Worm (Caenorhabditis elegans) whole organism, midembryonic: Measurements from ENCODE around the gene T19D2.13.

Source experiments
- T22C8.4 ChIP-seq: fragments of 200-800 bp; sonication (Bioruptor generic); IDR thresholded peaks from 2 replicates; pipeline ENCODE4 v1.3.6; 2022; ENCODE audit warnings: missing genetic modification characterization, missing compliant biosample characterization
- cog-1 ChIP-seq: sonication (generic microtip); optimal IDR thresholded peaks from 2 replicates; lab custom pipeline; 2016; ENCODE audit warnings: missing genetic modification characterization, missing compliant biosample characterization
- flt-1 ChIP-seq: fragments of 200-800 bp; sonication (Bioruptor generic); IDR thresholded peaks from 2 replicates; pipeline ENCODE4 v1.3.6; 2022; ENCODE audit warnings: missing genetic modification characterization, missing compliant biosample characterization
- klf-2 ChIP-seq: fragments of 200-800 bp; sonication (Bioruptor generic); conservative IDR thresholded peaks from 2 replicates; pipeline ENCODE4 v1.3.6; 2022; ENCODE audit warnings: missing genetic modification reagents, missing genetic modification characterization, missing compliant biosample characterization
- med-1 ChIP-seq: sonication (generic microtip); optimal IDR thresholded peaks from 2 replicates; lab custom pipeline; 2017; ENCODE audit warnings: missing genetic modification characterization, mild to moderate bottlenecking, missing compliant biosample characterization, antibody characterized with exemption, missing genetic modification reagents; ENCODE audit not compliant: insufficient read depth
- ref-1 ChIP-seq: fragments of 200-800 bp; sonication (Bioruptor generic); conservative IDR thresholded peaks from 2 replicates; pipeline ENCODE4 v1.3.6; 2022; ENCODE audit warnings: missing genetic modification reagents, missing genetic modification characterization, missing compliant biosample characterization
- tab-1 ChIP-seq: fragments of 200-800 bp; sonication (Bioruptor generic); IDR thresholded peaks from 2 replicates; pipeline ENCODE4 v1.3.6; 2022; ENCODE audit warnings: missing genetic modification characterization, missing compliant biosample characterization
- ztf-23 ChIP-seq: fragments of 200-800 bp; sonication (Bioruptor generic); IDR thresholded peaks from 2 replicates; pipeline ENCODE4 v1.3.6; 2022; ENCODE audit warnings: missing genetic modification reagents, missing genetic modification characterization, missing compliant biosample characterization
- ztf-29 ChIP-seq: fragments of 200-800 bp; sonication (Bioruptor generic); IDR thresholded peaks from 2 replicates; pipeline ENCODE4 v1.3.6; 2022; ENCODE audit warnings: missing genetic modification reagents, missing genetic modification characterization, missing compliant biosample characterization

The T19D2.13 gene

DNA sequence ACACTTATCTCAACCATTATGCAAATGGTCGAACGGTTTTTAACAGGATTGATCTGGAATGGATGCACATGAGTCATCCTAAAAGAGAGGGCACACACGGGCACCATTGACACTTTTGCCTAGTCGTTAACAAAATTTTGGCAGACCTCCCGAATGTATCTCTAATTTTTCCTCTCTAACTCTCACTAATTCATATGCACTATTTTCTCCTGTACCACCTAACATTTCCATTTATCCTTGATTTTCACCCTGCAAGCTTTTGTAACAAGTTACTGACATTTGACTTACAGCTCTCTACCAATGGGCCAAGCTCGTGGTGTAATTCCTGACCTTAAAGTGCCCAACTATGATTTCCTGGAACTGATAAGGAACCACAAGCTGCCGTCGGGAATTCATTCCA, 25.2 kb downstream of the T19D2.13 start, which contains the start of gene T22B2.3:
Gene T22B2.3, plus strand, starts transcription at position 301 of the 400 bp plus-strand sequence.
- TF ChIP-seq med-1 (no peak), T22C8.4 (no peak), tab-1 (GFP tag; lab: Robert Waterston, UW) (no peak), flt-1 (GFP tag; lab: Robert Waterston, UW) (no peak), cog-1 (tag; lab: Kevin White, UChicago) (no peak), ztf-29 (GFP tag; lab: Robert Waterston, UW) (no peak), ztf-23 (GFP tag; lab: Robert Waterston, UW) (no peak), ref-1 (GFP tag; lab: Robert Waterston, UW) (no peak), klf-2 (no peak)

DNA sequence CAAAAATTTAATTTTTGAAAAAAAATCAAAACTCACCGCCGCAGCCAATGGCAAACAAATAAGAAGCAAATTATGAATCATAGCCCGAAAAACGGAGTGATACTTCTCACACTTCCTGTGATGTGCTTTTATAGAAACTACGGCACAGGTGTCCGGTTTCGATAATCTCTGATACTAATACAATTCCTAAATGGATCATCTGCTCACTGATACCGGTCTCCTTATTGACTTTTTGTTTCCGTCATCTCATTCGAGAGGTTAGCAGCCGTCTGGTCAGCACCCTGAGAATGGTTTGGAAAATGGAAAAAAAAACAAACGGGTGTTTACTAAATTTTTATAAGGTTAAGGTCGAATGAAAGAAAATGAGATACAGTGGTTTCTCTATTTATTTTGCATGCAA, 26.4 kb downstream of the T19D2.13 start, which contains the start of gene idpp-9:
Gene idpp-9, minus strand, starts transcription at position 101 of the 400 bp plus-strand sequence.
- TF ChIP-seq klf-2 (no peak), flt-1 (GFP tag; lab: Robert Waterston, UW) (no peak), T22C8.4 (no peak), cog-1 (tag; lab: Kevin White, UChicago) (no peak), ztf-29 (GFP tag; lab: Robert Waterston, UW) (no peak), tab-1 (GFP tag; lab: Robert Waterston, UW) (no peak), ref-1 (GFP tag; lab: Robert Waterston, UW) (no peak), med-1 (no peak), ztf-23 (GFP tag; lab: Robert Waterston, UW) (no peak)

DNA sequence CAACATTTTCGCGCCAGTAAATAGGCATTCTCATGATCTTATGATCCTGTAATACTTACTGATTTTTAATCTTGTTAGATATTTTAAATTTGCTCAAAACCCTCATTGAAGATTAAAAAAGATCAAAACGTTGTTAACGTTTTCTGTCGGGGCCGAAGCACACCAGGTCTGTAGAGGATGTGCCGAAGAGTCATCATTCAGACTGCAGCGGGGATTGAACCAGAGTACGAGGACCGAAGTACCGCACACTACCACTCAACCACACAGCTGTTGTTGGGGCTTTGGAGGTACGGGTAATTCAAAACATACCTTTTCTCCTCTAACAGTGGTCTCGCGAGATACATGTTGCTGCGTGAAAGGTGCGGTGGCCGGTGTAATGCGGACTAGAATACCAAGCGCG, 27.9 kb downstream of the T19D2.13 start:
- TF ChIP-seq klf-2, result peak; percentile 70; the same call in 1 of the 2 replicates
- TF ChIP-seq ztf-29 (GFP tag; lab: Robert Waterston, UW), result peak; percentile 61
- TF ChIP-seq T22C8.4, result peak; percentile 49; the same call in 1 of the 2 replicates
- TF ChIP-seq ref-1 (GFP tag; lab: Robert Waterston, UW), result 0 out of 2 replicates have a peak, but pooled peaks have one; percentile 43
- TF ChIP-seq flt-1 (GFP tag; lab: Robert Waterston, UW), result peak; percentile 82
- peak; percentile 74; the same call in 1 of the 2 replicates for TF ChIP-seq tab-1 (GFP tag; lab: Robert Waterston, UW)
- no peak for TF ChIP-seq ztf-23 (GFP tag; lab: Robert Waterston, UW)
- peak; percentile 16 for TF ChIP-seq med-1
- no peak for TF ChIP-seq cog-1 (tag; lab: Kevin White, UChicago)

DNA sequence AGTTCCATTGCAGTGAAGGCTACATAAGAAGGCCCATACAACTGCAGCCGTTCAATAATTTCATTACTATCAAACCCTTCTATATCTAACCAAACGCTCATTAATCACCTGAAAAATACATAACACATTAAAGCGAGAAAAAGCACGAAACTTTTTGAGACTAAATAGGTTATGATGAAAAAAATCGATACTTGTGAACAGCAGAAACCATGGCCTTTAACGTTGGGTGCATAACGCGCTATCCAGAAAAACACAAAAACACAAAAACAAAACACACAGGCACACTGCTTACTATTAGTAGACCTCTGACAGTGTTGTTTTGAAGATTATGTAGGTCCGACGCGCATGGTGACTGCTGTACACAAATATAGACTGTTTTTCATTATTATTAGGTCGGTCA, 30.9 kb downstream of the T19D2.13 start, which contains the start of gene T22B2.5:
Gene T22B2.5, minus strand, starts transcription at position 101 of the 400 bp plus-strand sequence.
- no peak for TF ChIP-seq T22C8.4

DNA sequence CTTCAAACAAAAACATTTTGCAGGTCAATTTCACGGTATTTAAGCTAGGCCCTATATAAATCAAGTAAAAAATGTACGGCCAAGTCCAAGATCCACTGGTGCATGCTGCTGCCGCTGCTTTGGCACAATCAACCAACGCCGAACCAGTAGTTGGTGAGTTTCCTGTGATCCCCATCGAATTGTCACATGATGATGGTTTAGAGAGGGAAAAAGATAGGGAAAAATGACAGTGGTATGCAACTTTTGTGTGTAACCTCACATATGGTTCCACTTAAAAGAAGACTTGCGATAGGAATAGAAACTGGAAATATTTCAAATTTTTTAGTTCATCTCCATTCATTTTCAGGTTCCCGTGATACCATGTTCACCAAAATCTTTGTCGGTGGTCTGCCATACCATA, 37.6 kb downstream of the T19D2.13 start, which contains the start of gene sup-12:
Gene sup-12, plus strand, starts transcription at position 17 of the 400 bp plus-strand sequence.
- TF ChIP-seq ztf-29 (GFP tag; lab: Robert Waterston, UW) (no peak), flt-1 (GFP tag; lab: Robert Waterston, UW) (no peak), klf-2 (no peak), med-1 (no peak), ref-1 (GFP tag; lab: Robert Waterston, UW) (no peak), cog-1 (tag; lab: Kevin White, UChicago) (no peak), T22C8.4 (no peak), tab-1 (GFP tag; lab: Robert Waterston, UW) (no peak), ztf-23 (GFP tag; lab: Robert Waterston, UW) (no peak)

DNA sequence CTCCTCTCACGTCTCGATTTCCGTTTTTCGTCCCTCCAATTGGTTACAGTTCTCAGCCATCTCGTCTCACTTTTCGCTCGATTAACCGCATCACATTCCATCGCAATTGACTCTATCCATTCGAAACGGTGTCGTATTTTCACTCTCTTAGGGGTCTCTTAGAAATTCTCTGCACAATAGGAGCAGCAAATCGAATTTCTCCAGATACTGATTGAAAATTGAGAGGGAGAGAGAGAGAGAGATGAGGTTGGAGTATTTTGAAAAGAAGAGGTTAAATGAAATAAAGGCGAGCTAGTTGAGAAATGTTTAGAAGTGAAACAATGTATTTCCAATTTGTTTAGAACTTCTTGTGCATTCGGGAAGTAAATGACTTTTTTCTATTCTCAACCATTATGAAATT, 40.8 kb downstream of the T19D2.13 start:
- no peak for TF ChIP-seq ref-1 (GFP tag; lab: Robert Waterston, UW)
- TF ChIP-seq tab-1 (GFP tag; lab: Robert Waterston, UW), result no peak
- no peak for TF ChIP-seq klf-2
- TF ChIP-seq med-1, result no peak
- TF ChIP-seq ztf-23 (GFP tag; lab: Robert Waterston, UW), result no peak
- no peak for TF ChIP-seq cog-1 (tag; lab: Kevin White, UChicago)
- TF ChIP-seq T22C8.4, result no peak

DNA sequence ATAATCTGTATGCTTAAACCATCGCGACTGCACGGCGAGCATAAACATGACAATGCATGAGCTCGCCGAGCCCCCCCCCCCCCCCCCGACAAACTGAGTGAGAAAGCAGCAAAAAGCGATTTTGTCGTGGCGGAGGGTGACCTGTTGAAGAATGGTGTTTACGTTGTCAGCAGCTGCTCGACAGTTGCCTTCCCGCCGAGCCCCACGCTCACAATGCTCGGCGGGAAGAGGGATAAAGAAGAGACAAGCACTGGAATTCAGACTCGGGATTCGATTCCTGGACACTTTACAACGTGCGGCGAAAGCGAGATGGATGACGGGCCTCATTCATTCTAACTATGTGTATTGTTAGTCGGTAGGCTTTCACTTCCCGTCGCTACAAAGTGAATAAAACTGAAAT, 41.5 kb downstream of the T19D2.13 start:
- TF ChIP-seq tab-1 (GFP tag; lab: Robert Waterston, UW) (no peak), ztf-29 (GFP tag; lab: Robert Waterston, UW) (no peak), ztf-23 (GFP tag; lab: Robert Waterston, UW) (no peak), med-1 (no peak), ref-1 (GFP tag; lab: Robert Waterston, UW) (no peak)

DNA sequence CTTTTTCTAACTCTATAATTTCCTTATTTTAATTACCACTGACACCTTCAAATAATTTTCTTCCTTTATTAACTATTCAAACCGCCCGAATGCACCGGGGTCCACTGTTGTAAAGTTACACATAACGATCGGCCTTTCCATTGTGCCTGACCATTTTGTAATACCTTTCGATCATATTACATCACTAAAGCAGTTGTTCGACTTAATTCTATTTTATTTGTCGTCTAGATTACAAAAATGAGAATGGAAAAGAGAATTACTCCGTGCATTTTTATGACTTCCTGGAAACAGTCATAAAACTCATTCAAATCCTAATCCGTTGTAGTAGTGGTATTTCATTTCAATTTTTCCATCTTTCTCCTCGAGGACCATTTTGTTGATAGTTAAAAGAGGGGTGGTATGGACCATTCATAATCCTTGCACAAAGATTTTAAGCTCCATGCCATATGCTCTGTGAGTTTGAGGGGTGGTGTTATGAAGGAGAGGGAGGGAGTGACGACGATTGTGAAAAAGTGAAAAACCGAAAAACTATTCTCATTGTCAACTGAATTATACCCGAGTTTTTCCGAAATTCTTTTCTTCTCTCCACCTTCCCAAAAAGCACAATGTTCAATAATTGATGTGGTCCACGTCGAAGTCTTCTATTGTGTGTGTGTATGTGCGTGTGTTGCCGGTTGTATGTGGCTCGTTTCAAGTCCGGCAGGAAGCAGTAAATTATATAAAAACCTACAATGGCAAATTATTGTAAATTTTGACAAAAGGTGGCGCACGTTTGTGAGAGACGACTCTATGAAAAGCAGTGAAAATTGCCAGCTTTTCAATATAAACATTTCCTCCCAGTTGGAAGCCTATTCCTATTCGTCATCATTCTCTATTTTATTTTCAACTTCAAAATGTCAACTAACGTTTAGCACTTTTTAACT, 43.7 kb downstream of the T19D2.13 start:
- no peak for TF ChIP-seq T22C8.4

DNA sequence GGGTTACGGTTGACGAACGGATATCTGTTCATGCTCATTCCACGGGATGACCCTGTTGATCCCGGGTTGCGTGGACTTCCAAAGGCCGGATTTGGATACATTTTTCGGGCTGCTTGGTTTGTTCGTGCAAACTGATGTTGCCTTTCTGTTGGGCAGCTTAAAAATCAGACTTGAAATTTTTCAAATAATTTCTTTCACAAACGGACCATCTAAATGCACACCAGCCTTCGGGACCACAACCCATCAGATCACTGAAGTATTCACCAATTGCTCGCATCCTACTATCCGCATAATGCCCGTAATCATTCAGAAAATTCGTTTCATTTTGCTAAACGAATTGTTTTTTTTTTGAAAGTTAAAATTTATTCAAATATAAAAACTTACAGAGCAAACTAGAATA, 46.6 kb downstream of the T19D2.13 start, which contains the start of gene F47F2.3:
Gene F47F2.3, minus strand, starts transcription at position 101 of the 400 bp plus-strand sequence.
- no peak for TF ChIP-seq ztf-29 (GFP tag; lab: Robert Waterston, UW)
- no peak for TF ChIP-seq tab-1 (GFP tag; lab: Robert Waterston, UW)
- TF ChIP-seq med-1, result no peak
- TF ChIP-seq cog-1 (tag; lab: Kevin White, UChicago), result no peak
- no peak for TF ChIP-seq T22C8.4
- TF ChIP-seq flt-1 (GFP tag; lab: Robert Waterston, UW), result no peak
- no peak for TF ChIP-seq ztf-23 (GFP tag; lab: Robert Waterston, UW)
- no peak for TF ChIP-seq klf-2
- no peak for TF ChIP-seq ref-1 (GFP tag; lab: Robert Waterston, UW)
